In genomic region chrV:12780248-12780647, ce11 we compare ENCODE assay signal across 4 worm cellular contexts.
TF ChIP-seq lines count a peak whose summit lies in the region.

No protein-coding gene starts in this region.

TF ChIP-seq in whole organism, L2 larva, 48 proteins besides CTCF, POLR2A, EP300 and RAD21 (continued from another document):
- TF ChIP-seq snpc-4 (tag; optimal IDR thresholded peaks at IDR 0.05; lab: Kevin White, UChicago), result no peak
- TF ChIP-seq crh-2 (tag; optimal IDR thresholded peaks at IDR 0.05; lab: Kevin White, UChicago), result peak; percentile 18
- TF ChIP-seq nhr-21 (tag; optimal IDR thresholded peaks at IDR 0.05; lab: Kevin White, UChicago), result no peak
- TF ChIP-seq F13H6.1 (tag; optimal IDR thresholded peaks at IDR 0.05; lab: Kevin White, UChicago), result peak; percentile 10

TF ChIP-seq in whole organism, L4 larva, 104 proteins besides CTCF, POLR2A, EP300 and RAD21 (continued from another document and continues in another):
- TF ChIP-seq nhr-28 (tag; optimal IDR thresholded peaks at IDR 0.05; lab: Kevin White, UChicago) (peak; percentile 21), ama-1 (optimal IDR thresholded peaks at IDR 0.05; lab: Kevin White, UChicago) (no peak), rbr-2 (tag; optimal IDR thresholded peaks at IDR 0.05; lab: Kevin White, UChicago) (peak; percentile 59), F37D6.2 (tag; optimal IDR thresholded peaks at IDR 0.05; lab: Kevin White, UChicago) (peak; percentile 6), Y75B8A.6 (GFP tag; IDR thresholded peaks at IDR 0.05; lab: Robert Waterston, UW) (peak; percentile 55; the same call in 1 of the 2 replicates), hif-1 (tag; optimal IDR thresholded peaks at IDR 0.05; lab: Kevin White, UChicago) (peak in 1 of 2 experiments; percentile 43), nhr-237 (tag; optimal IDR thresholded peaks at IDR 0.05; lab: Kevin White, UChicago) (no peak), spr-3 (GFP tag; optimal IDR thresholded peaks at IDR 0.05; lab: Kevin White, UChicago) (peak; percentile 72), T20F7.1 (GFP tag; optimal IDR thresholded peaks at IDR 0.05; lab: Kevin White, UChicago) (no peak), skn-1 (tag; optimal IDR thresholded peaks at IDR 0.05; lab: Kevin White, UChicago) (no peak), zip-11 (GFP tag; IDR thresholded peaks at IDR 0.05; lab: Robert Waterston, UW) (peak; percentile 75), hlh-11 (tag; optimal IDR thresholded peaks at IDR 0.05; lab: Kevin White, UChicago) (peak; percentile 56), daf-19 (GFP tag; conservative IDR thresholded peaks at IDR 0.05; lab: Robert Waterston, UW) (peak; percentile 77), egl-27 (tag; optimal IDR thresholded peaks at IDR 0.05; lab: Kevin White, UChicago) (no peak), snpc-1.2 (GFP tag; IDR thresholded peaks at IDR 0.05; lab: Robert Waterston, UW) (no peak; the same call in none of the 2 replicates), nhr-102 (tag; optimal IDR thresholded peaks at IDR 0.05; lab: Kevin White, UChicago) (no peak), nhr-77 (tag; optimal IDR thresholded peaks at IDR 0.05; lab: Kevin White, UChicago) (no peak), unc-62 (GFP tag; optimal IDR thresholded peaks at IDR 0.05 in 1 of 2; lab: Kevin White, UChicago) (peak in 1 of 2 experiments; percentile 80), unc-62 (tag; optimal IDR thresholded peaks at IDR 0.05; lab: Kevin White, UChicago) (no peak), lin-39 (tag; optimal IDR thresholded peaks at IDR 0.05; lab: Kevin White, UChicago) (no peak), F44E2.7 (GFP tag; IDR thresholded peaks at IDR 0.05; lab: Robert Waterston, UW) (peak; percentile 90; the same call in 1 of the 2 replicates), duxl-1 (tag; optimal IDR thresholded peaks at IDR 0.05; lab: Kevin White, UChicago; ENCODE audit: poor library complexity) (peak; percentile 14), lin-15B (tag; optimal IDR thresholded peaks at IDR 0.05; lab: Kevin White, UChicago) (no peak), Y48G9A.11 (GFP tag; IDR thresholded peaks at IDR 0.05; lab: Robert Waterston, UW) (peak; percentile 85), daf-12 (tag; optimal IDR thresholded peaks at IDR 0.05; lab: Kevin White, UChicago) (no peak), dmd-6 (GFP tag; IDR thresholded peaks at IDR 0.05; lab: Robert Waterston, UW) (peak; percentile 74), mes-2 (tag; optimal IDR thresholded peaks at IDR 0.05; lab: Kevin White, UChicago; ENCODE audit: poor library complexity, severe bottlenecking) (no peak), vab-7 (GFP tag; IDR thresholded peaks at IDR 0.05; lab: Robert Waterston, UW) (no peak), daf-16 (GFP tag; optimal IDR thresholded peaks at IDR 0.05; lab: Kevin White, UChicago) (peak; percentile 22 to 62), daf-16 (tag; optimal IDR thresholded peaks at IDR 0.05; lab: Kevin White, UChicago) (no peak), nhr-111 (GFP tag; optimal IDR thresholded peaks at IDR 0.05; lab: Kevin White, UChicago) (peak; percentile 84), ztf-7 (tag; optimal IDR thresholded peaks at IDR 0.05; lab: Kevin White, UChicago) (no peak), set-16 (GFP tag; IDR thresholded peaks at IDR 0.05; lab: Robert Waterston, UW) (no peak), cey-2 (tag; optimal IDR thresholded peaks at IDR 0.05; lab: Kevin White, UChicago; ENCODE audit: borderline replicate concordance, insufficient read depth) (no peak), hlh-30 (tag; optimal IDR thresholded peaks at IDR 0.05; lab: Kevin White, UChicago; ENCODE audit: insufficient read depth) (no peak), D1046.2 (GFP tag; IDR thresholded peaks at IDR 0.05; lab: Robert Waterston, UW) (peak; percentile 87), aha-1 (tag; lab: Kevin White, UChicago) (peak; percentile 82), lin-1 (GFP tag; IDR thresholded peaks at IDR 0.05; lab: Robert Waterston, UW) (peak; percentile 86), ceh-28 (tag; optimal IDR thresholded peaks at IDR 0.05; lab: Kevin White, UChicago) (no peak), T26A8.4 (GFP tag; IDR thresholded peaks at IDR 0.05; lab: Robert Waterston, UW) (no peak), ceh-32 (tag; optimal IDR thresholded peaks at IDR 0.05; lab: Kevin White, UChicago; ENCODE audit: poor library complexity) (no peak), lin-29 (GFP tag; IDR thresholded peaks at IDR 0.05; lab: Robert Waterston, UW) (peak; percentile 67)

TF ChIP-seq in whole organism, late embryonic, 69 proteins besides CTCF, POLR2A, EP300 and RAD21 (continued from another document):
- peak; percentile 48 for TF ChIP-seq ets-4 (tag; optimal IDR thresholded peaks at IDR 0.05; lab: Kevin White, UChicago)
- TF ChIP-seq fkh-6 (tag; optimal IDR thresholded peaks at IDR 0.05; lab: Kevin White, UChicago), result peak; percentile 92
- TF ChIP-seq C38D4.7 (GFP tag; optimal IDR thresholded peaks at IDR 0.05; lab: Kevin White, UChicago), result peak; percentile 89
- peak; percentile 87 for TF ChIP-seq pat-9 (tag; optimal IDR thresholded peaks at IDR 0.05; lab: Kevin White, UChicago)
- peak; percentile 95 for TF ChIP-seq ceh-19 (GFP tag; optimal IDR thresholded peaks at IDR 0.05; lab: Kevin White, UChicago)
- TF ChIP-seq fkh-10 (GFP tag; optimal IDR thresholded peaks at IDR 0.05; lab: Kevin White, UChicago), result peak; percentile 81
- TF ChIP-seq pros-1 (tag; optimal IDR thresholded peaks at IDR 0.05; lab: Kevin White, UChicago), result no peak
- TF ChIP-seq syd-9 (tag; optimal IDR thresholded peaks at IDR 0.05; lab: Kevin White, UChicago), result peak; percentile 92
- TF ChIP-seq ttx-3 (tag; optimal IDR thresholded peaks at IDR 0.05; lab: Kevin White, UChicago), result peak; percentile 88
- TF ChIP-seq ceh-24 (tag; optimal IDR thresholded peaks at IDR 0.05; lab: Kevin White, UChicago), result peak; percentile 47
- TF ChIP-seq ceh-6 (GFP tag; optimal IDR thresholded peaks at IDR 0.05; lab: Kevin White, UChicago), result peak; percentile 92
- peak; percentile 88 for TF ChIP-seq unc-86 (tag; optimal IDR thresholded peaks at IDR 0.05; lab: Kevin White, UChicago)
- TF ChIP-seq hlh-13 (GFP tag; optimal IDR thresholded peaks at IDR 0.05; lab: Kevin White, UChicago), result peak; percentile 80
- peak; percentile 90 for TF ChIP-seq che-1 (tag; optimal IDR thresholded peaks at IDR 0.05; lab: Kevin White, UChicago)
- peak; percentile 75 for TF ChIP-seq lim-6 (tag; optimal IDR thresholded peaks at IDR 0.05; lab: Kevin White, UChicago)
- TF ChIP-seq npax-4 (tag; optimal IDR thresholded peaks at IDR 0.05; lab: Kevin White, UChicago), result peak; percentile 76
- peak; percentile 92 for TF ChIP-seq gmeb-2 (tag; optimal IDR thresholded peaks at IDR 0.05; lab: Kevin White, UChicago)
- TF ChIP-seq pag-3 (tag; optimal IDR thresholded peaks at IDR 0.05; lab: Kevin White, UChicago; ENCODE audit: borderline replicate concordance), result peak; percentile 71
- TF ChIP-seq ahr-1 (tag; optimal IDR thresholded peaks at IDR 0.05; lab: Kevin White, UChicago), result peak; percentile 67
- TF ChIP-seq lin-11 (tag; optimal IDR thresholded peaks at IDR 0.05; lab: Kevin White, UChicago), result peak; percentile 86
- peak; percentile 68 for TF ChIP-seq K09A11.1 (tag; optimal IDR thresholded peaks at IDR 0.05; lab: Kevin White, UChicago; ENCODE audit: insufficient read depth)
- peak; percentile 88 for TF ChIP-seq fax-1 (tag; optimal IDR thresholded peaks at IDR 0.05; lab: Kevin White, UChicago)
- peak; percentile 83 for TF ChIP-seq eyg-1 (tag; optimal IDR thresholded peaks at IDR 0.05; lab: Kevin White, UChicago)
- peak; percentile 76 for TF ChIP-seq odd-2 (tag; optimal IDR thresholded peaks at IDR 0.05; lab: Kevin White, UChicago)
- TF ChIP-seq C08G9.2 (tag; optimal IDR thresholded peaks at IDR 0.05; lab: Kevin White, UChicago), result peak; percentile 80
- TF ChIP-seq ref-2 (tag; optimal IDR thresholded peaks at IDR 0.05; lab: Kevin White, UChicago), result peak; percentile 91
- TF ChIP-seq ama-1 (optimal IDR thresholded peaks at IDR 0.05; lab: Kevin White, UChicago), result no peak
- no peak for TF ChIP-seq ceh-22 (tag; optimal IDR thresholded peaks at IDR 0.05; lab: Kevin White, UChicago)
- peak; percentile 78 for TF ChIP-seq pqm-1 (tag; optimal IDR thresholded peaks at IDR 0.05; lab: Kevin White, UChicago)
- no peak for TF ChIP-seq pha-4 (tag; optimal IDR thresholded peaks at IDR 0.05; lab: Kevin White, UChicago)
- peak; percentile 73 for TF ChIP-seq sdc-2 (tag; optimal IDR thresholded peaks at IDR 0.05; lab: Kevin White, UChicago)
- peak; percentile 90 for TF ChIP-seq T23F11.4 (GFP tag; optimal IDR thresholded peaks at IDR 0.05; lab: Kevin White, UChicago)
- TF ChIP-seq ceh-14 (tag; optimal IDR thresholded peaks at IDR 0.05; lab: Kevin White, UChicago), result peak; percentile 88
- TF ChIP-seq tbx-2 (tag; optimal IDR thresholded peaks at IDR 0.05; lab: Kevin White, UChicago), result peak; percentile 85
- peak; percentile 93 for TF ChIP-seq Y22D7AL.16 (tag; optimal IDR thresholded peaks at IDR 0.05; lab: Kevin White, UChicago)
- peak; percentile 89 for TF ChIP-seq nhr-232 (tag; optimal IDR thresholded peaks at IDR 0.05; lab: Kevin White, UChicago)
- no peak for TF ChIP-seq nhr-11 (tag; optimal IDR thresholded peaks at IDR 0.05; lab: Kevin White, UChicago)
- peak; percentile 69 for TF ChIP-seq nfya-1 (tag; optimal IDR thresholded peaks at IDR 0.05; lab: Kevin White, UChicago)
- peak; percentile 81 for TF ChIP-seq dve-1 (tag; optimal IDR thresholded peaks at IDR 0.05; lab: Kevin White, UChicago)
- peak; percentile 94 for TF ChIP-seq sox-4 (tag; optimal IDR thresholded peaks at IDR 0.05; lab: Kevin White, UChicago)
- peak; percentile 96 for TF ChIP-seq hlh-6 (tag; optimal IDR thresholded peaks at IDR 0.05; lab: Kevin White, UChicago)
- TF ChIP-seq ztf-16 (tag; optimal IDR thresholded peaks at IDR 0.05; lab: Kevin White, UChicago), result peak; percentile 91
- peak; percentile 80 for TF ChIP-seq dmd-4 (tag; optimal IDR thresholded peaks at IDR 0.05; lab: Kevin White, UChicago; ENCODE audit: borderline replicate concordance)
- TF ChIP-seq hlh-8 (tag; optimal IDR thresholded peaks at IDR 0.05; lab: Kevin White, UChicago), result peak; percentile 51
- peak; percentile 84 for TF ChIP-seq ceh-9 (tag; optimal IDR thresholded peaks at IDR 0.05; lab: Kevin White, UChicago)

TF ChIP-seq in whole organism, mixed stage, embryonic, 35 proteins besides CTCF, POLR2A, EP300 and RAD21 (continued from another document):
- no peak for TF ChIP-seq mab-5 (tag; optimal IDR thresholded peaks at IDR 0.05; lab: Kevin White, UChicago)
- TF ChIP-seq lin-13 (tag; optimal IDR thresholded peaks at IDR 0.05; lab: Kevin White, UChicago), result peak; percentile 24
- no peak for TF ChIP-seq elt-1 (tag; optimal IDR thresholded peaks at IDR 0.05; lab: Kevin White, UChicago; ENCODE audit: borderline replicate concordance, insufficient read depth)
- TF ChIP-seq sptf-1 (tag; optimal IDR thresholded peaks at IDR 0.05; lab: Kevin White, UChicago), result peak; percentile 97
- TF ChIP-seq ceh-43 (GFP tag; optimal IDR thresholded peaks at IDR 0.05; lab: Kevin White, UChicago), result peak; percentile 88
